Fruit fly (Drosophila melanogaster) whole organism, prepupa: ENCODE data around the gene CG17139.

ENCODE experiments used
- Blimp-1 ChIP-seq: fragments of 200-800 bp; sonication (Bioruptor generic); optimal IDR thresholded peaks from 3 replicates; lab custom pipeline; 2017; ENCODE audit warnings: missing biosample characterization, missing genetic modification characterization, mild to moderate bottlenecking, moderate library complexity, missing genetic modification reagents
- CG10631 ChIP-seq: fragments of 200-800 bp; sonication (Bioruptor generic); optimal IDR thresholded peaks from 2 replicates; lab custom pipeline; 2016; ENCODE audit warnings: missing biosample characterization, missing genetic modification characterization
- CG10669 ChIP-seq: fragments of 200-800 bp; sonication (Bioruptor generic); optimal IDR thresholded peaks from 3 replicates; lab custom pipeline; 2018; ENCODE audit warnings: missing biosample characterization, mild to moderate bottlenecking, missing genetic modification characterization, moderate library complexity
- CG11294 ChIP-seq: fragments of 200-800 bp; sonication (Bioruptor generic); IDR thresholded peaks from 2 replicates; pipeline ENCODE4 v1.3.6; 2022; ENCODE audit warnings: missing biosample characterization, missing genetic modification characterization
- CG11762 ChIP-seq: fragments of 200-800 bp; sonication (Bioruptor generic); optimal IDR thresholded peaks from 3 replicates; lab custom pipeline; 2016; ENCODE audit warnings: missing biosample characterization, missing genetic modification characterization; ENCODE audit not compliant: insufficient read depth
- CG15336 ChIP-seq: fragments of 200-800 bp; sonication (Bioruptor generic); IDR thresholded peaks from 2 replicates; pipeline ENCODE4 v1.3.6; 2022; ENCODE audit warnings: missing biosample characterization, missing genetic modification characterization
- CG3032 ChIP-seq: fragments of 200-800 bp; optimal IDR thresholded peaks from 2 replicates; lab custom pipeline; 2019; ENCODE audit warnings: missing biosample characterization, mild to moderate bottlenecking, missing genetic modification characterization, moderate library complexity
- CG32006 ChIP-seq: fragments of 200-800 bp; sonication (Bioruptor generic); optimal IDR thresholded peaks from 3 replicates; lab custom pipeline; 2017; ENCODE audit warnings: missing biosample characterization, mild to moderate bottlenecking, missing genetic modification characterization
- CG3919 ChIP-seq: fragments of 200-800 bp; sonication (Bioruptor generic); optimal IDR thresholded peaks from 3 replicates; lab custom pipeline; 2016; ENCODE audit warnings: missing biosample characterization, missing genetic modification characterization
- CG4318 ChIP-seq: fragments of 200-800 bp; sonication (Bioruptor generic); optimal IDR thresholded peaks from 3 replicates; lab custom pipeline; 2017; ENCODE audit warnings: missing biosample characterization, mild to moderate bottlenecking, missing genetic modification characterization
- CG6276 ChIP-seq: fragments of 200-800 bp; sonication (Bioruptor generic); optimal IDR thresholded peaks from 2 replicates; lab custom pipeline; 2017; ENCODE audit warnings: missing biosample characterization, mild to moderate bottlenecking, missing genetic modification characterization
- CG6854 ChIP-seq: fragments of 200-800 bp; sonication (Bioruptor generic); optimal IDR thresholded peaks from 2 replicates; lab custom pipeline; 2017; ENCODE audit warnings: missing biosample characterization, mild to moderate bottlenecking, missing genetic modification characterization
- CG8119 ChIP-seq: fragments of 200-800 bp; sonication (Bioruptor generic); IDR thresholded peaks from 3 replicates; pipeline ENCODE4 v1.3.6; 2022; ENCODE audit warnings: missing biosample characterization, missing genetic modification characterization
- CG9139 ChIP-seq: fragments of 200-800 bp; sonication (Bioruptor generic); optimal IDR thresholded peaks from 3 replicates; lab custom pipeline; 2017; ENCODE audit warnings: missing biosample characterization, mild to moderate bottlenecking, missing genetic modification characterization
- Eip75B ChIP-seq: fragments of 200-800 bp; sonication (Bioruptor generic); optimal IDR thresholded peaks from 3 replicates; lab custom pipeline; 2016; ENCODE audit warnings: missing biosample characterization, missing genetic modification characterization
- Eip78C ChIP-seq: fragments of 200-800 bp; sonication (Bioruptor generic); peaks from one replicate; lab custom pipeline; 2016; ENCODE audit warnings: missing biosample characterization, missing genetic modification characterization
- Eip93F ChIP-seq: fragments of 200-800 bp; sonication (Bioruptor generic); optimal IDR thresholded peaks from 2 replicates; lab custom pipeline; 2016; ENCODE audit warnings: missing biosample characterization, mild to moderate bottlenecking, missing genetic modification characterization
- Gug ChIP-seq: fragments of 200-800 bp; sonication (Bioruptor generic); IDR thresholded peaks from 2 replicates; pipeline ENCODE4 v1.3.6; 2022; ENCODE audit warnings: missing biosample characterization, missing genetic modification characterization
- Hr38 ChIP-seq: sonication (Bioruptor generic); optimal IDR thresholded peaks from 2 replicates; lab custom pipeline; 2016; ENCODE audit warnings: missing biosample characterization, missing genetic modification characterization
- Hr39 ChIP-seq: fragments of 200-800 bp; sonication (Bioruptor generic); optimal IDR thresholded peaks from 2 replicates; lab custom pipeline; 2016; ENCODE audit warnings: missing biosample characterization, missing genetic modification characterization
- Lpt ChIP-seq: fragments of 200-800 bp; sonication (Bioruptor generic); optimal IDR thresholded peaks from 3 replicates; lab custom pipeline; 2016; ENCODE audit warnings: missing biosample characterization, missing genetic modification characterization
- OdsH ChIP-seq: fragments of 200-800 bp; sonication (Bioruptor generic); optimal IDR thresholded peaks from 3 replicates; lab custom pipeline; 2016; ENCODE audit warnings: missing biosample characterization, missing genetic modification characterization
- Sox102F ChIP-seq: fragments of 200-800 bp; sonication (Bioruptor generic); optimal IDR thresholded peaks from 2 replicates; lab custom pipeline; 2016; ENCODE audit warnings: missing biosample characterization, mild to moderate bottlenecking, missing genetic modification characterization
- Sox14 ChIP-seq: fragments of 200-800 bp; sonication (Bioruptor generic); optimal IDR thresholded peaks from 3 replicates; lab custom pipeline; 2016; ENCODE audit warnings: missing biosample characterization, missing genetic modification characterization
- Sox15 ChIP-seq: fragments of 200-800 bp; sonication (Bioruptor generic); optimal IDR thresholded peaks from 3 replicates; lab custom pipeline; 2016; ENCODE audit warnings: missing biosample characterization, missing genetic modification characterization
- acj6 ChIP-seq: fragments of 200-800 bp; sonication (Bioruptor generic); optimal IDR thresholded peaks from 3 replicates; lab custom pipeline; 2016; ENCODE audit warnings: missing biosample characterization, missing genetic modification characterization
- cyc ChIP-seq: fragments of 200-800 bp; sonication (Bioruptor generic); optimal IDR thresholded peaks from 3 replicates; lab custom pipeline; 2016; ENCODE audit warnings: missing biosample characterization, missing genetic modification characterization
- dac ChIP-seq: fragments of 200-800 bp; sonication (Bioruptor generic); optimal IDR thresholded peaks from 2 replicates; lab custom pipeline; 2017; ENCODE audit warnings: missing biosample characterization, mild to moderate bottlenecking, missing genetic modification characterization
- dsx ChIP-seq: fragments of 200-800 bp; optimal IDR thresholded peaks from 3 replicates; lab custom pipeline; 2019; ENCODE audit warnings: missing biosample characterization, mild to moderate bottlenecking, missing genetic modification characterization, moderate library complexity; ENCODE audit not compliant: poor library complexity, severe bottlenecking
- eg ChIP-seq: fragments of 200-800 bp; sonication (Bioruptor generic); IDR thresholded peaks from 3 replicates; pipeline ENCODE4 v1.3.6; 2022; ENCODE audit warnings: missing biosample characterization, missing genetic modification characterization
- esn ChIP-seq: fragments of 200-800 bp; sonication (Bioruptor generic); optimal IDR thresholded peaks from 2 replicates; lab custom pipeline; 2016; ENCODE audit warnings: missing biosample characterization, mild to moderate bottlenecking, missing genetic modification characterization, moderate library complexity
- fd85E ChIP-seq: fragments of 200-800 bp; sonication (Bioruptor generic); optimal IDR thresholded peaks from 3 replicates; lab custom pipeline; 2016; ENCODE audit warnings: missing biosample characterization, missing genetic modification characterization
- lz ChIP-seq: fragments of 200-800 bp; sonication (Bioruptor generic); optimal IDR thresholded peaks from 3 replicates; lab custom pipeline; 2016; ENCODE audit warnings: missing biosample characterization, missing genetic modification characterization
- net ChIP-seq: fragments of 200-800 bp; sonication (Bioruptor generic); optimal IDR thresholded peaks from 3 replicates; lab custom pipeline; 2016; ENCODE audit warnings: missing biosample characterization, missing genetic modification characterization
- salr ChIP-seq, 2 experiments: fragments of 200-800 bp; sonication (Bioruptor generic); optimal IDR thresholded peaks; 3 replicates each; lab custom pipeline; 2016 to 2018; ENCODE audit warnings: missing biosample characterization in 2 of 2, missing genetic modification characterization in 2 of 2, mild to moderate bottlenecking in 1 of 2
- spab ChIP-seq: fragments of 200-800 bp; sonication (Bioruptor generic); optimal IDR thresholded peaks from 2 replicates; lab custom pipeline; 2017; ENCODE audit warnings: missing biosample characterization, mild to moderate bottlenecking, missing genetic modification characterization, missing genetic modification reagents
- ss ChIP-seq, 2 experiments: fragments of 200-800 bp; sonication (Bioruptor generic); optimal IDR thresholded peaks; 2 replicates in 1 of 2; 3 replicates in 1 of 2; lab custom pipeline; 2017 to 2018; ENCODE audit warnings: mild to moderate bottlenecking in 2 of 2, missing biosample characterization in 2 of 2, missing genetic modification characterization in 2 of 2, moderate library complexity in 1 of 2
- svp ChIP-seq: fragments of 200-800 bp; sonication (Bioruptor generic); peaks from one replicate; lab custom pipeline; 2016; ENCODE audit warnings: missing biosample characterization, missing genetic modification characterization
- topi ChIP-seq: fragments of 200-800 bp; sonication (Bioruptor generic); optimal IDR thresholded peaks from 3 replicates; lab custom pipeline; 2016; ENCODE audit warnings: missing biosample characterization, missing genetic modification characterization
- vri ChIP-seq: fragments of 200-800 bp; sonication (Bioruptor generic); optimal IDR thresholded peaks from 3 replicates; lab custom pipeline; 2016; ENCODE audit warnings: missing biosample characterization, mild to moderate bottlenecking, missing genetic modification characterization

The CG17139 gene

DNA sequence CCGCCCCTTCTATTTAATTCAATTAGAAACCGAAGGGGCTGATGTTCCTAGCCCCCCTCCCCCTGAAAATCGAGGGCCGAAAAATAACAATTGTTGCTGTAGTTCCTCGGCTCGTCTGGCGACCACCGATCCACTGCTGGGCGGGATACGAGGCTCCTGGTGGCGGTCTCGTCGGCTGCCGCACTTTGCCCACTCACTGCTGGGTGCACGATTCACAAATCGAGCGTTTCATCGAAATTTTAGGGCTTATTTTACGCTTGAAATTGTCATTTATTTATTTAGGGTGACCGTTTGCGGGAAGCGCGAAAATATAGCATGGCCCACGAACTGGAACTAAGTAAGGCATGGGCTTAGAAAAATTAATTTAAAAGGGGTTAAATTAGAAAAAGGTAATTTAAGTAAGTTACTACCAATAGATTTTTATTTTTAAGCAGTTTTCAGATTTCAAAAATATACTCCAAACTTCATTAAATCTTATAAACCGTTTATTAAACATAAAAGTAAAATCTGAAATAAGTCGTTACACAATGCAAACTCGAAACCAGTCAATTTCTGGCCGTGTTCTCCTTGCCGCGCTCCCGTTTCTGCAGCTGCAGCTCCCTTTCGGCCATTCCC, 11.0 kb upstream of the CG17139 start, which contains the start of gene Dnz1 (continued):
- TF ChIP-seq Hr39 (GFP tag; lab: Kevin White, UChicago) (peak; percentile 57), fd85E (no peak), CG32006 (GFP tag; lab: Kevin White, UChicago) (peak; percentile 53), CG15336 (GFP tag; lab: Robert Waterston, UW) (peak; percentile 29; the same call in 1 of the 2 replicates), svp (GFP tag; lab: Kevin White, UChicago) (peak; percentile 64), cyc (GFP tag; lab: Kevin White, UChicago) (peak; percentile 29), topi (no peak), CG10669 (peak; percentile 2), CG6276 (GFP tag; lab: Kevin White, UChicago) (no peak), Sox102F (GFP tag; lab: Kevin White, UChicago) (peak; percentile 25), net (GFP tag; lab: Kevin White, UChicago) (peak; percentile 50), Lpt (GFP tag; lab: Kevin White, UChicago) (no peak), CG11762 (no peak), vri (GFP tag; lab: Kevin White, UChicago) (no peak), CG3919 (peak; percentile 51), spab (GFP tag; lab: Kevin White, UChicago) (peak; percentile 6), esn (GFP tag; lab: Kevin White, UChicago) (peak; percentile 48), Hr38 (GFP tag; lab: Kevin White, UChicago) (no peak), OdsH (GFP tag; lab: Kevin White, UChicago) (peak; percentile 49), Eip78C (GFP tag; lab: Kevin White, UChicago) (peak; percentile 65), dac (GFP tag; lab: Kevin White, UChicago) (no peak), eg (GFP tag; lab: Robert Waterston, UW) (peak; percentile 28; the same call in 1 of the 3 replicates), CG3032 (tag; lab: Kevin White, UChicago) (peak; percentile 61), acj6 (GFP tag; lab: Kevin White, UChicago) (peak; percentile 48), dsx (peak; percentile 1), CG4318 (GFP tag; lab: Kevin White, UChicago) (no peak), Eip75B (GFP tag; lab: Kevin White, UChicago) (peak; percentile 33), Sox15 (peak; percentile 5), Gug (GFP tag; lab: Robert Waterston, UW) (no peak), ss (GFP tag; optimal IDR thresholded peaks at IDR 0.05; lab: Kevin White, UChicago) (no peak), Blimp-1 (GFP tag; lab: Kevin White, UChicago) (no peak), CG6854 (GFP tag; lab: Kevin White, UChicago) (no peak), CG10631 (peak; percentile 54), salr (GFP tag; optimal IDR thresholded peaks at IDR 0.05; lab: Kevin White, UChicago) (peak in 1 of 2 experiments; percentile 17)

DNA sequence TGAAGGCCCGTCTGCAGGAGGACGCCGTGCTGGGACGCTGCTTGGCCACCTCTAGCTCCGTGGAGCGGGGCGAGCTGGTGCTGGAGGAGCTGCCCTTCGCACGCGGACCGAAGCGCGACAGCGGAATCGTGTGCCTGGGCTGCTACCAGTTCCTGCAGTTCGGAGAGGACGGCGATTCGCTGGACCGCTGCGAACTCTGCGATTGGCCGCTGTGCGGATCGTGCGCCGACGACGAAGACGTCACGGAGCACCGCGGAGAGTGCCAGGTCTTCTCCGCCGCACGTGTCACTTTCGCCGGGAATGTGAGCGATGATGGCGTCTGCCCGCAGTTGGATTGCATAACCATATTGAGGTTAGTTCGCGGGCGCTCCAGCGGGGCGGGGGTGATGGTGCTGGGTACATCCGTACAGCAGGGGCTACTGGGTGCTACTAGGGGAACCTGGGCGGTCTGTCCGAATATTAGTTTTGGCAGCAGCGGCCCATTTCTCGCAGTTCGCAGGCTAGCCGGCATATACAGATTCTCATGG, 5.9 kb upstream of the CG17139 start:
- no peak for TF ChIP-seq CG11294
- peak; percentile 11 for TF ChIP-seq Eip78C (GFP tag; lab: Kevin White, UChicago)
- TF ChIP-seq, all 60 proteins: peak for 1

DNA sequence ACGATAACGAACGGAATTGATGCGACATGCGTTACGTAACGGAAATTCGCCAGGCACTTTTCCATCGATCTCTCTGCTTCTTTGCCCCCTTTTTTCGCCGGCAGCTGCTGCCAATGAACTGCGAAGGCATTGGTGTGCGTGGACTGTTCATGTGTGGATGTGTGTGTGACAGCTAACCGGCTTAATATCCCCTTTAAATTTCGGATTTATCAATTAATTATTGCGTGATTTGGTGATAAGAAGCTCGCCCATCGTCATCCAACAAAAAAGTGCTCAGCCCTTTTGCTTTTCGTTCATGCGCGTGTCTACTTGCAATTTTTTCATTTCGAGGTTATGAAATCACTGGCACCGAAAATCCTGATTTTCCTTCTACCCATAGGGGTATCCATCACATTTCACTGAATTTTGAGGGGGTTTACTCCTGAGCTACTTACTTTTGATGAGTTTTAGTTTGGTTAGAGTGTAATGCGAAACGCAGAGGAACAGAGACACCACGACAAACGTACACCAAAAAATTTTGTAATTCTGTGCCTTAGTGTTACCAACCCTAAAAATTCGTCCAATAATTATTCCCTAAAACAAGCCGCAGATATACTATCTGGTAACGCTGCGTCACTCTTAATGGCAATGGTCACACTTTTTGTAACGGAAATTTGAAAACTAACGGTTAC, 5.0 kb upstream of the CG17139 start, which contains the start of gene porin:
porin (minus strand) TSS at position 529 of the 671 bp plus-strand sequence.
- TF ChIP-seq vri (GFP tag; lab: Kevin White, UChicago) (peak; percentile 96), salr (GFP tag; optimal IDR thresholded peaks at IDR 0.05; lab: Kevin White, UChicago) (no peak), lz (GFP tag; lab: Kevin White, UChicago) (peak; percentile 13), Sox14 (peak; percentile 11), Eip93F (GFP tag; lab: Kevin White, UChicago) (no peak), svp (GFP tag; lab: Kevin White, UChicago) (peak; percentile 26), ss (GFP tag; optimal IDR thresholded peaks at IDR 0.05; lab: Kevin White, UChicago) (peak; percentile 21 to 29), CG8119 (no peak), esn (GFP tag; lab: Kevin White, UChicago) (peak; percentile 39), CG6854 (GFP tag; lab: Kevin White, UChicago) (peak; percentile 13), Eip78C (GFP tag; lab: Kevin White, UChicago) (peak; percentile 69), CG9139 (peak; percentile 17)
